Worm (Caenorhabditis elegans) whole organism, late embryonic: Measurements from ENCODE around the gene atg-7.

ENCODE experiments used
- F13H6.1 ChIP-seq: sonication (generic microtip); optimal IDR thresholded peaks from 2 replicates; lab custom pipeline; 2016; ENCODE audit warnings: missing genetic modification characterization, missing compliant biosample characterization
- K02D7.2 ChIP-seq: sonication (generic microtip); optimal IDR thresholded peaks from 2 replicates; lab custom pipeline; 2017; ENCODE audit warnings: mild to moderate bottlenecking, missing genetic modification characterization, missing compliant biosample characterization
- K09A11.1 ChIP-seq: sonication (generic microtip); optimal IDR thresholded peaks from 2 replicates; lab custom pipeline; 2017; ENCODE audit warnings: antibody characterized with exemption, mild to moderate bottlenecking, missing genetic modification characterization, missing compliant biosample characterization; ENCODE audit not compliant: insufficient read depth
- T23F11.4 ChIP-seq: fragments of 200-800 bp; sonication (Bioruptor generic); optimal IDR thresholded peaks from 2 replicates; lab custom pipeline; 2018; ENCODE audit warnings: mild to moderate bottlenecking, missing genetic modification characterization, missing compliant biosample characterization
- Y22D7AL.16 ChIP-seq: sonication (generic microtip); optimal IDR thresholded peaks from 2 replicates; lab custom pipeline; 2016; ENCODE audit warnings: missing genetic modification characterization, missing compliant biosample characterization
- ahr-1 ChIP-seq: sonication (generic microtip); optimal IDR thresholded peaks from 2 replicates; lab custom pipeline; 2016; ENCODE audit warnings: missing genetic modification characterization, missing compliant biosample characterization
- ceh-2 ChIP-seq: sonication (generic microtip); optimal IDR thresholded peaks from 2 replicates; lab custom pipeline; 2016; ENCODE audit warnings: missing genotype, missing genetic modification characterization, missing compliant biosample characterization
- ceh-24 ChIP-seq: sonication (generic microtip); optimal IDR thresholded peaks from 2 replicates; lab custom pipeline; 2016; ENCODE audit warnings: mild to moderate bottlenecking, missing genetic modification characterization, missing compliant biosample characterization
- ceh-30 ChIP-seq: fragments of 150-350 bp; optimal IDR thresholded peaks from 2 replicates; lab custom pipeline; 2014; ENCODE audit warnings: missing biosample characterization, missing genetic modification characterization
- ceh-31 ChIP-seq: sonication (generic microtip); optimal IDR thresholded peaks from 2 replicates; lab custom pipeline; 2016; ENCODE audit warnings: missing genetic modification characterization, missing compliant biosample characterization
- ceh-9 ChIP-seq: sonication (generic microtip); optimal IDR thresholded peaks from 2 replicates; lab custom pipeline; 2016; ENCODE audit warnings: mild to moderate bottlenecking, missing genetic modification characterization, inconsistent platforms, missing compliant biosample characterization
- che-1 ChIP-seq: sonication (generic microtip); optimal IDR thresholded peaks from 2 replicates; lab custom pipeline; 2016; ENCODE audit warnings: mild to moderate bottlenecking, missing genetic modification characterization, missing compliant biosample characterization
- dmd-4 ChIP-seq: sonication (generic microtip); optimal IDR thresholded peaks from 2 replicates; lab custom pipeline; 2016; ENCODE audit warnings: borderline replicate concordance, missing genetic modification characterization, missing compliant biosample characterization
- dve-1 ChIP-seq: sonication (generic microtip); optimal IDR thresholded peaks from 2 replicates; lab custom pipeline; 2017; ENCODE audit warnings: antibody characterized with exemption, mild to moderate bottlenecking, missing genetic modification characterization, missing compliant biosample characterization
- elt-2 ChIP-seq: sonication (generic microtip); optimal IDR thresholded peaks from 2 replicates; lab custom pipeline; 2016; ENCODE audit warnings: missing genetic modification reagents, missing genetic modification characterization, missing compliant biosample characterization
- elt-4 ChIP-seq: sonication (generic microtip); optimal IDR thresholded peaks from 2 replicates; lab custom pipeline; 2016; ENCODE audit warnings: missing genetic modification characterization, missing compliant biosample characterization
- ets-4 ChIP-seq: sonication (generic microtip); optimal IDR thresholded peaks from 2 replicates; lab custom pipeline; 2016; ENCODE audit warnings: missing genetic modification characterization, missing compliant biosample characterization
- eyg-1 ChIP-seq: sonication (generic microtip); optimal IDR thresholded peaks from 2 replicates; lab custom pipeline; 2016; ENCODE audit warnings: missing genotype, missing genetic modification characterization, missing compliant biosample characterization
- fax-1 ChIP-seq: sonication (generic microtip); optimal IDR thresholded peaks from 2 replicates; lab custom pipeline; 2016; ENCODE audit warnings: missing genotype, missing genetic modification characterization, missing compliant biosample characterization
- fkh-10 ChIP-seq: fragments of 150-350 bp; optimal IDR thresholded peaks from 2 replicates; lab custom pipeline; 2014; ENCODE audit warnings: missing biosample characterization, missing genetic modification reagents, missing genetic modification characterization
- gmeb-2 ChIP-seq: sonication (generic microtip); optimal IDR thresholded peaks from 2 replicates; lab custom pipeline; 2016; ENCODE audit warnings: missing genetic modification characterization, inconsistent platforms, missing compliant biosample characterization
- hlh-13 ChIP-seq: fragments of 200-800 bp; sonication (Bioruptor generic); optimal IDR thresholded peaks from 2 replicates; lab custom pipeline; 2018; ENCODE audit warnings: mild to moderate bottlenecking, missing genetic modification characterization, missing compliant biosample characterization
- hlh-30 ChIP-seq: sonication (generic microtip); optimal IDR thresholded peaks from 2 replicates; lab custom pipeline; 2017; ENCODE audit warnings: antibody characterized with exemption, missing genetic modification characterization, missing compliant biosample characterization; ENCODE audit not compliant: insufficient read depth
- hlh-8 ChIP-seq: sonication (generic microtip); optimal IDR thresholded peaks from 2 replicates; lab custom pipeline; 2016; ENCODE audit warnings: missing genotype, missing genetic modification characterization, missing compliant biosample characterization
- lim-6 ChIP-seq: sonication (generic microtip); optimal IDR thresholded peaks from 2 replicates; lab custom pipeline; 2016; ENCODE audit warnings: missing genetic modification characterization, missing compliant biosample characterization
- madf-2 ChIP-seq: sonication (generic microtip); optimal IDR thresholded peaks from 2 replicates; lab custom pipeline; 2017; ENCODE audit warnings: missing genetic modification characterization, missing compliant biosample characterization
- mec-3 ChIP-seq: sonication (generic microtip); optimal IDR thresholded peaks from 2 replicates; lab custom pipeline; 2016; ENCODE audit warnings: borderline replicate concordance, missing genetic modification characterization, missing compliant biosample characterization
- nfya-1 ChIP-seq: sonication (generic microtip); optimal IDR thresholded peaks from 2 replicates; lab custom pipeline; 2017; ENCODE audit warnings: missing genetic modification characterization, mild to moderate bottlenecking, missing compliant biosample characterization, antibody characterized with exemption, moderate library complexity
- nhr-232 ChIP-seq: sonication (generic microtip); optimal IDR thresholded peaks from 2 replicates; lab custom pipeline; 2016; ENCODE audit warnings: missing genetic modification characterization, missing compliant biosample characterization
- pag-3 ChIP-seq: sonication (generic microtip); optimal IDR thresholded peaks from 2 replicates; lab custom pipeline; 2016; ENCODE audit warnings: missing compliant biosample characterization, missing genetic modification characterization, borderline replicate concordance
- pat-9 ChIP-seq: fragments of 200-800 bp; sonication (Bioruptor generic); optimal IDR thresholded peaks from 2 replicates; lab custom pipeline; 2018; ENCODE audit warnings: mild to moderate bottlenecking, missing genetic modification characterization, moderate library complexity, missing compliant biosample characterization
- pax-1 ChIP-seq: fragments of 150-350 bp; optimal IDR thresholded peaks from 2 replicates; lab custom pipeline; 2014; ENCODE audit warnings: missing biosample characterization, missing genetic modification characterization
- pha-4 ChIP-seq: fragments of 150-350 bp; optimal IDR thresholded peaks from 2 replicates; lab custom pipeline; 2018; ENCODE audit warnings: missing biosample characterization, missing genetic modification reagents, missing genetic modification characterization
- pqm-1 ChIP-seq: sonication (generic microtip); optimal IDR thresholded peaks from 2 replicates; lab custom pipeline; 2016; ENCODE audit warnings: missing genetic modification characterization, missing compliant biosample characterization
- pros-1 ChIP-seq: fragments of 150-350 bp; optimal IDR thresholded peaks from 2 replicates; lab custom pipeline; 2014; ENCODE audit warnings: missing biosample characterization, missing genetic modification reagents, missing genetic modification characterization
- ref-2 ChIP-seq: sonication (generic microtip); optimal IDR thresholded peaks from 2 replicates; lab custom pipeline; 2016; ENCODE audit warnings: missing genetic modification characterization, missing compliant biosample characterization
- rnt-1 ChIP-seq: sonication (generic microtip); optimal IDR thresholded peaks from 2 replicates; lab custom pipeline; 2016; ENCODE audit warnings: missing genetic modification characterization, missing compliant biosample characterization
- sox-2 ChIP-seq: fragments of 200-800 bp; sonication (Bioruptor generic); IDR thresholded peaks from 2 replicates; pipeline ENCODE4 v1.3.6; 2022; ENCODE audit warnings: missing genetic modification reagents, missing genetic modification characterization, missing compliant biosample characterization
- syd-9 ChIP-seq: sonication (generic microtip); optimal IDR thresholded peaks from 2 replicates; lab custom pipeline; 2016; ENCODE audit warnings: mild to moderate bottlenecking, missing genetic modification characterization, moderate library complexity, missing compliant biosample characterization
- tbx-2 ChIP-seq: sonication (generic microtip); optimal IDR thresholded peaks from 2 replicates; lab custom pipeline; 2016; ENCODE audit warnings: missing genetic modification characterization, missing compliant biosample characterization
- unc-42 ChIP-seq: sonication (generic microtip); optimal IDR thresholded peaks from 2 replicates; lab custom pipeline; 2016; ENCODE audit warnings: missing genotype, missing genetic modification characterization, missing compliant biosample characterization
- unc-55 ChIP-seq: sonication (generic microtip); optimal IDR thresholded peaks from 2 replicates; lab custom pipeline; 2017; ENCODE audit warnings: missing biosample characterization, missing genetic modification reagents, missing genetic modification characterization
- unc-86 ChIP-seq: sonication (generic microtip); optimal IDR thresholded peaks from 2 replicates; lab custom pipeline; 2016; ENCODE audit warnings: missing genetic modification characterization, missing compliant biosample characterization
- zip-5 ChIP-seq: sonication (generic microtip); optimal IDR thresholded peaks from 2 replicates; lab custom pipeline; 2016; ENCODE audit warnings: missing genetic modification characterization, missing compliant biosample characterization
- ztf-16 ChIP-seq: sonication (generic microtip); optimal IDR thresholded peaks from 2 replicates; lab custom pipeline; 2017; ENCODE audit warnings: missing genetic modification characterization, missing compliant biosample characterization

The atg-7 gene

ce11 chrIV:11124674-11125073 lies 43.8 kb upstream of the atg-7 start, which contains the start of gene spo-11:
Gene spo-11, minus strand, starts transcription at chrIV:11124862.
- no peak for TF ChIP-seq pqm-1 (tag; lab: Kevin White, UChicago)
- no peak for TF ChIP-seq K02D7.2 (tag; lab: Kevin White, UChicago)
- no peak for TF ChIP-seq ceh-2 (tag; lab: Kevin White, UChicago)
- TF ChIP-seq gmeb-2 (tag; lab: Kevin White, UChicago), result no peak
- no peak for TF ChIP-seq dmd-4 (tag; lab: Kevin White, UChicago)
- no peak for TF ChIP-seq fax-1 (tag; lab: Kevin White, UChicago)
- TF ChIP-seq ets-4 (tag; lab: Kevin White, UChicago), result no peak
- TF ChIP-seq nhr-232 (tag; lab: Kevin White, UChicago), result no peak
- no peak for TF ChIP-seq syd-9 (tag; lab: Kevin White, UChicago)
- no peak for TF ChIP-seq ahr-1
- no peak for TF ChIP-seq che-1 (tag; lab: Kevin White, UChicago)
- TF ChIP-seq pag-3 (tag; lab: Kevin White, UChicago), result no peak
- no peak for TF ChIP-seq ceh-24
- no peak for TF ChIP-seq Y22D7AL.16 (tag; lab: Kevin White, UChicago)
- TF ChIP-seq zip-5, result no peak

- TF ChIP-seq T23F11.4 (GFP tag; lab: Kevin White, UChicago) (no peak), elt-2 (tag; lab: Kevin White, UChicago) (peak; percentile 15)
Measured at ce11 chrIV:11119972-11120562, 39.2 kb upstream of the atg-7 start.

- TF ChIP-seq syd-9 (tag; lab: Kevin White, UChicago) (peak; percentile 42), ceh-2 (tag; lab: Kevin White, UChicago) (peak; percentile 50), ceh-31 (tag; lab: Kevin White, UChicago) (peak; percentile 91), lim-6 (tag; lab: Kevin White, UChicago) (no peak), madf-2 (peak; percentile 28), hlh-30 (tag; lab: Kevin White, UChicago) (peak; percentile 81), K09A11.1 (tag; lab: Kevin White, UChicago) (peak; percentile 60), elt-2 (tag; lab: Kevin White, UChicago) (peak; percentile 66), pat-9 (tag; lab: Kevin White, UChicago) (no peak), fkh-10 (GFP tag; lab: Kevin White, UChicago) (no peak), pros-1 (tag; lab: Kevin White, UChicago) (peak; percentile 74), unc-55 (GFP tag; lab: Kevin White, UChicago) (peak; percentile 50), pax-1 (peak; percentile 51), dve-1 (peak; percentile 51), gmeb-2 (tag; lab: Kevin White, UChicago) (no peak), T23F11.4 (GFP tag; lab: Kevin White, UChicago) (no peak), pha-4 (no peak), pag-3 (tag; lab: Kevin White, UChicago) (no peak), pqm-1 (tag; lab: Kevin White, UChicago) (peak; percentile 61), elt-4 (tag; lab: Kevin White, UChicago) (no peak), ztf-16 (tag; lab: Kevin White, UChicago) (peak; percentile 50), fax-1 (tag; lab: Kevin White, UChicago) (no peak), nfya-1 (tag; lab: Kevin White, UChicago) (peak; percentile 100), F13H6.1 (peak; percentile 39), sox-2 (GFP tag; lab: Robert Waterston, UW) (no peak), mec-3 (tag; lab: Kevin White, UChicago) (no peak), hlh-8 (tag; lab: Kevin White, UChicago) (peak; percentile 42), ceh-9 (tag; lab: Kevin White, UChicago) (no peak), tbx-2 (peak; percentile 93), ref-2 (peak; percentile 85), nhr-232 (tag; lab: Kevin White, UChicago) (no peak), unc-42 (tag; lab: Kevin White, UChicago) (peak; percentile 83), hlh-13 (no peak), Y22D7AL.16 (tag; lab: Kevin White, UChicago) (no peak), rnt-1 (tag; lab: Kevin White, UChicago) (no peak), eyg-1 (tag; lab: Kevin White, UChicago) (no peak), ceh-24 (no peak), unc-86 (tag; lab: Kevin White, UChicago) (no peak), ceh-30 (no peak)
Measured at ce11 chrIV:11118837-11119491, 38.1 kb upstream of the atg-7 start, which contains the start of the genes imp-2 and enpl-1. Gene imp-2, minus strand, starts transcription at chrIV:11118887. Gene enpl-1, plus strand, starts transcription at chrIV:11119298.
